Fruit fly (Drosophila melanogaster) whole organism, pupa: ENCODE results near the gene cdm.

Source experiments
- CG15710 ChIP-seq: fragments of 200-800 bp; sonication (Bioruptor generic); optimal IDR thresholded peaks from 2 replicates; lab custom pipeline; 2018; ENCODE audit warnings: missing biosample characterization, mild to moderate bottlenecking, missing genetic modification characterization, moderate library complexity
- CG17806 ChIP-seq: fragments of 200-800 bp; sonication (Bioruptor generic); optimal IDR thresholded peaks from 2 replicates; lab custom pipeline; 2018; ENCODE audit warnings: missing biosample characterization, mild to moderate bottlenecking, missing genetic modification characterization, moderate library complexity
- CG8159 ChIP-seq: fragments of 200-800 bp; sonication (Bioruptor generic); optimal IDR thresholded peaks from 3 replicates; lab custom pipeline; 2018; ENCODE audit warnings: missing biosample characterization, mild to moderate bottlenecking, missing genetic modification characterization, moderate library complexity
- CG8301 ChIP-seq: fragments of 200-800 bp; sonication (Bioruptor generic); optimal IDR thresholded peaks from 2 replicates; lab custom pipeline; 2018; ENCODE audit warnings: missing biosample characterization, mild to moderate bottlenecking, missing genetic modification characterization
- D1 ChIP-seq: fragments of 200-800 bp; sonication (Bioruptor generic); optimal IDR thresholded peaks from 2 replicates; lab custom pipeline; 2018; ENCODE audit warnings: missing biosample characterization, mild to moderate bottlenecking, missing genetic modification characterization, moderate library complexity
- EcR ChIP-seq: fragments of 200-800 bp; sonication (Bioruptor generic); optimal IDR thresholded peaks from 3 replicates; lab custom pipeline; 2019; ENCODE audit warnings: missing biosample characterization, missing genetic modification characterization, mild to moderate bottlenecking, moderate library complexity, missing genetic modification reagents
- Pif1A ChIP-seq: fragments of 200-800 bp; sonication (Bioruptor generic); optimal IDR thresholded peaks from 3 replicates; lab custom pipeline; 2016; ENCODE audit warnings: missing biosample characterization, missing genetic modification characterization
- fd96Ca ChIP-seq: fragments of 200-800 bp; sonication (Bioruptor generic); IDR thresholded peaks from 3 replicates; pipeline ENCODE4 v1.3.6; 2022; ENCODE audit warnings: missing biosample characterization, missing genetic modification characterization

DNA sequence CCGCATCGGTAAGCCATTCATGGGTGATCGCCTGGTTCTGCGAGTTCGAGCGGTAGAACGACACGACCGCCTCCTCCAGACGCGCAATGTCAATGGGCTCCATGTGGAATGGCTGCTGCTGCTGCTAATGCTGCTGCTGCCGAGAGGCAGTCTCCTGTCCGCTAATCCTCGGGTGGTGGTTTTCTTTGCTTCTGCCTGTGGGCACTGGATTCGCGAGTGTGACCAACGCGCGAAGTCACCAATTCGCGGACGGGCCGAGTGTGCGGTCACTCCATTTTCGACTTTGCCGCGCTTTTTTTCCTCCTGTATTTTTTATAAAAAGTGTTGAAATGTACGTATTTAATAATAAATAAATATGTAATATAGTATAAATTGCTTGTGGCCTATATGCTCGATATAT, at the start of gene cdm:
- TF ChIP-seq CG8301 (no peak), CG15710 (tag; lab: Kevin White, UChicago) (no peak), CG17806 (no peak), EcR (GFP tag; lab: Kevin White, UChicago) (no peak), D1 (no peak), Pif1A (GFP tag; lab: Kevin White, UChicago) (no peak), fd96Ca (GFP tag; lab: Robert Waterston, UW) (no peak), CG8159 (no peak)
